6 worm cellular contexts compared by ENCODE assay signal in the genomic region with DNA sequence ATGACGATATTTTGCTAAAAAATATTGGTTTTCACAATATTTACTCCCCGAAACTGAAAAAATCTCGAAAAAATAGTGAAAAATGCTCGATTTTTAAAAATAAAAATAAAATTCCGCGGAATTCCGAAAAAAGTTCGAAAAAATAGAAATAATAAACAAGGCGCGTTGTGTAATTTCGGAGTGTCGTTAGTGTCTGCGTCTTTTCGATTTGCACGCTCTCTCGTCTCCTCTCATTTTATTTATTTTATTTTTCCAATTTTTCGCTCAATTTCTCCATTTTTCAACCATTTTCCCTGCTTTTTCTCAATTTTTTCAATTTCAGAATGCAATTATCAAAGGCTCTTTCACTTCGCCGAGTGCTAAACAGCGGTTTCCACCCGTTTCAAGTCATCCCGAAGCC.
A peak's percentile ranks its signal among the peaks of the same experiment; 100 is the strongest.
TF ChIP-seq lines count a peak whose summit lies in the region.

A gene (plus strand): TSS at position 323 of the 400 bp plus-strand sequence.

TF ChIP-seq in whole organism, L1 larva, 84 proteins besides CTCF, POLR2A, EP300 and RAD21 (continues in another document):
- TF ChIP-seq elt-2 (tag; optimal IDR thresholded peaks at IDR 0.05; lab: Kevin White, UChicago) (no peak), ceh-82 (tag; optimal IDR thresholded peaks at IDR 0.05; lab: Kevin White, UChicago) (peak; percentile 2 to 47 (median 46)), mef-2 (tag; optimal IDR thresholded peaks at IDR 0.05; lab: Kevin White, UChicago) (no peak), ceh-88 (GFP tag; IDR thresholded peaks at IDR 0.05; lab: Robert Waterston, UW) (no peak), nhr-71 (tag; optimal IDR thresholded peaks at IDR 0.05; lab: Kevin White, UChicago) (peak; percentile 49), ama-1 (optimal IDR thresholded peaks at IDR 0.05; lab: Kevin White, UChicago) (no peak), isw-1 (GFP tag; IDR thresholded peaks at IDR 0.05; lab: Robert Waterston, UW) (no peak), snpc-4 (tag; optimal IDR thresholded peaks at IDR 0.05; lab: Kevin White, UChicago) (peak; percentile 27), lsy-2 (tag; optimal IDR thresholded peaks at IDR 0.05; lab: Kevin White, UChicago) (peak; percentile 49 to 64), hpl-2 (GFP tag; optimal IDR thresholded peaks at IDR 0.05; lab: Kevin White, UChicago) (no peak), nhr-47 (tag; optimal IDR thresholded peaks at IDR 0.05; lab: Kevin White, UChicago) (peak; percentile 57), F16B12.6 (tag; optimal IDR thresholded peaks at IDR 0.05; lab: Kevin White, UChicago) (no peak), unc-86 (tag; optimal IDR thresholded peaks at IDR 0.05; lab: Kevin White, UChicago) (peak; percentile 27), swsn-7 (tag; optimal IDR thresholded peaks at IDR 0.05; lab: Kevin White, UChicago) (peak; percentile 52), ets-5 (GFP tag; IDR thresholded peaks at IDR 0.05; lab: Robert Waterston, UW) (no peak)

TF ChIP-seq in whole organism, L2 larva, 48 proteins besides CTCF, POLR2A, EP300 and RAD21:
- TF ChIP-seq nhr-129 (tag; optimal IDR thresholded peaks at IDR 0.05; lab: Kevin White, UChicago): peak; percentile 4
- TF ChIP-seq Y55F3AM.14 (GFP tag; optimal IDR thresholded peaks at IDR 0.05; lab: Kevin White, UChicago): no peak
- peak; percentile 44 for TF ChIP-seq gmeb-1 (tag; optimal IDR thresholded peaks at IDR 0.05; lab: Kevin White, UChicago)
- TF ChIP-seq lsy-2 (tag; optimal IDR thresholded peaks at IDR 0.05; lab: Kevin White, UChicago): peak in 1 of 2 experiments; percentile 58
- peak; percentile 67 for TF ChIP-seq unc-55 (GFP tag; optimal IDR thresholded peaks at IDR 0.05; lab: Kevin White, UChicago)
- TF ChIP-seq C34F6.9 (tag; optimal IDR thresholded peaks at IDR 0.05; lab: Kevin White, UChicago): peak; percentile 49

TF ChIP-seq in whole organism, L3 larva, 47 proteins besides CTCF, POLR2A, EP300 and RAD21 (continues in another document):
- no peak for TF ChIP-seq egl-27 (tag; optimal IDR thresholded peaks at IDR 0.05; lab: Kevin White, UChicago)
- TF ChIP-seq unc-39 (tag; optimal IDR thresholded peaks at IDR 0.05; lab: Kevin White, UChicago): no peak
- no peak for TF ChIP-seq nhr-77 (tag; optimal IDR thresholded peaks at IDR 0.05; lab: Kevin White, UChicago)
- no peak for TF ChIP-seq skn-1 (tag; optimal IDR thresholded peaks at IDR 0.05; lab: Kevin White, UChicago)
- no peak for TF ChIP-seq ceh-82 (tag; optimal IDR thresholded peaks at IDR 0.05; lab: Kevin White, UChicago)
- no peak for TF ChIP-seq ztf-4 (tag; optimal IDR thresholded peaks at IDR 0.05; lab: Kevin White, UChicago)
- no peak for TF ChIP-seq mdl-1 (tag; optimal IDR thresholded peaks at IDR 0.05; lab: Kevin White, UChicago)
- TF ChIP-seq nhr-23 (tag; optimal IDR thresholded peaks at IDR 0.05; lab: Kevin White, UChicago): peak; percentile 41
- peak; percentile 11 for TF ChIP-seq lin-15B (tag; optimal IDR thresholded peaks at IDR 0.05; lab: Kevin White, UChicago)
- no peak for TF ChIP-seq lin-39 (tag; optimal IDR thresholded peaks at IDR 0.05; lab: Kevin White, UChicago)
- no peak for TF ChIP-seq lsy-12 (tag; optimal IDR thresholded peaks at IDR 0.05; lab: Kevin White, UChicago)
- no peak for TF ChIP-seq jun-1 (tag; optimal IDR thresholded peaks at IDR 0.05; lab: Kevin White, UChicago)
- peak; percentile 72 for TF ChIP-seq hmg-11 (tag; optimal IDR thresholded peaks at IDR 0.05; lab: Kevin White, UChicago)
- no peak for TF ChIP-seq nhr-28 (tag; optimal IDR thresholded peaks at IDR 0.05; lab: Kevin White, UChicago)
- TF ChIP-seq nhr-11 (tag; optimal IDR thresholded peaks at IDR 0.05; lab: Kevin White, UChicago): no peak
- TF ChIP-seq R02D3.7 (tag; optimal IDR thresholded peaks at IDR 0.05; lab: Kevin White, UChicago): no peak
- TF ChIP-seq fos-1 (tag; optimal IDR thresholded peaks at IDR 0.05; lab: Kevin White, UChicago): no peak
- no peak for TF ChIP-seq snpc-4 (tag; optimal IDR thresholded peaks at IDR 0.05; lab: Kevin White, UChicago)

TF ChIP-seq in whole organism, L4 larva, 104 proteins besides CTCF, POLR2A, EP300 and RAD21:
- TF ChIP-seq Y48G9A.11 (GFP tag; IDR thresholded peaks at IDR 0.05; lab: Robert Waterston, UW): peak; percentile 94
- TF ChIP-seq dpl-1 (GFP tag; optimal IDR thresholded peaks at IDR 0.05; lab: Kevin White, UChicago): peak; percentile 36
- peak; percentile 14 for TF ChIP-seq aha-1 (tag; lab: Kevin White, UChicago)
- peak; percentile 42 for TF ChIP-seq mes-2 (tag; optimal IDR thresholded peaks at IDR 0.05; lab: Kevin White, UChicago; ENCODE audit: poor library complexity, severe bottlenecking)
- TF ChIP-seq D1046.2 (GFP tag; IDR thresholded peaks at IDR 0.05; lab: Robert Waterston, UW): no peak
- peak in 1 of 2 experiments; percentile 53 for TF ChIP-seq unc-62 (GFP tag; optimal IDR thresholded peaks at IDR 0.05 in 1 of 2; lab: Kevin White, UChicago)
- TF ChIP-seq unc-62 (tag; optimal IDR thresholded peaks at IDR 0.05; lab: Kevin White, UChicago): no peak
- TF ChIP-seq lin-13 (GFP tag; optimal IDR thresholded peaks at IDR 0.05; lab: Kevin White, UChicago): no peak
- TF ChIP-seq ztf-11 (tag; optimal IDR thresholded peaks at IDR 0.05; lab: Kevin White, UChicago): no peak
- peak; percentile 1 for TF ChIP-seq hlh-30 (tag; optimal IDR thresholded peaks at IDR 0.05; lab: Kevin White, UChicago; ENCODE audit: insufficient read depth)
- no peak for TF ChIP-seq zip-11 (GFP tag; IDR thresholded peaks at IDR 0.05; lab: Robert Waterston, UW)
- peak in 1 of 2 experiments; percentile 29 for TF ChIP-seq lsy-2 (tag; optimal IDR thresholded peaks at IDR 0.05; lab: Kevin White, UChicago)
- no peak for TF ChIP-seq attf-4 (tag; optimal IDR thresholded peaks at IDR 0.05; lab: Kevin White, UChicago)

TF ChIP-seq in whole organism, mixed stage, embryonic, 35 proteins besides CTCF, POLR2A, EP300 and RAD21:
- peak; percentile 22 for TF ChIP-seq mep-1 (tag; optimal IDR thresholded peaks at IDR 0.05; lab: Kevin White, UChicago)
- no peak for TF ChIP-seq sem-2 (GFP tag; optimal IDR thresholded peaks at IDR 0.05; lab: Kevin White, UChicago)
- peak; percentile 47 for TF ChIP-seq ces-1 (GFP tag; optimal IDR thresholded peaks at IDR 0.05; lab: Kevin White, UChicago)
- TF ChIP-seq ham-2 (GFP tag; optimal IDR thresholded peaks at IDR 0.05; lab: Kevin White, UChicago): no peak
- no peak for TF ChIP-seq elt-1 (tag; optimal IDR thresholded peaks at IDR 0.05; lab: Kevin White, UChicago; ENCODE audit: borderline replicate concordance, insufficient read depth)
- TF ChIP-seq unc-120 (tag; optimal IDR thresholded peaks at IDR 0.05; lab: Kevin White, UChicago; ENCODE audit: poor library complexity, severe bottlenecking): peak; percentile 16
TF ChIP-seq in whole organism, mixed stage, embryonic: peak in this region for 3.

TF ChIP-seq in whole organism, young adult, 124 proteins besides CTCF, POLR2A, EP300 and RAD21:
- TF ChIP-seq madf-3 (GFP tag; IDR thresholded peaks at IDR 0.05; lab: Robert Waterston, UW): no peak
- no peak for TF ChIP-seq bed-2 (GFP tag; IDR thresholded peaks at IDR 0.05; lab: Robert Waterston, UW)
- TF ChIP-seq hmg-1.2 (GFP tag; IDR thresholded peaks at IDR 0.05; lab: Robert Waterston, UW): peak; percentile 96
- peak; percentile 93 for TF ChIP-seq attf-3 (GFP tag; conservative IDR thresholded peaks at IDR 0.05; lab: Robert Waterston, UW)
- TF ChIP-seq B0261.1 (tag; optimal IDR thresholded peaks at IDR 0.05; lab: Kevin White, UChicago): no peak
